Worm (Caenorhabditis elegans): ENCODE results near the gene B0410.3.

B0410.3 gene

DNA sequence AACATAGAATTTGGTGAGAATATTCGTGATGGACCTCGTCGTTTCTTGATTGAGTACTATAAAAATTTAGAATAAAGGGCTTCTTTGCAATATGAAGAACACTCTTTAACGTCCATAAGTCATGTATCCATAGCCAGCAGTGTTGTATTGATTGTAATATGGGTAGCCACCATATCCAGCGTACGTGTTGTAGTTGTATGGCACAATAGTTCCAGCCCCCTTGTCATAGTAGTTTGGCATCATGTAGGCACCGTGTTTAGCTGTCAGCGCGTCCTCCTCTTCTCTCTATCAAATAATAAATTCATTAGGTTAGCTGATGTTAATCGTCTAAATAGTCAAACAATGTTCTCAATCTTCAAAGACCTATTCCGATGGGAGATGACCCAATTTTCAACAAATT lies 18.0 kb downstream of the B0410.3 start:
- peak; percentile 51 for TF ChIP-seq nhr-23 (tag; optimal IDR thresholded peaks at IDR 0.05)
- no peak for TF ChIP-seq nfya-1 (tag; optimal IDR thresholded peaks at IDR 0.05; ENCODE audit: insufficient read depth)
- TF ChIP-seq nhr-28 (tag; optimal IDR thresholded peaks at IDR 0.05) = no peak

DNA sequence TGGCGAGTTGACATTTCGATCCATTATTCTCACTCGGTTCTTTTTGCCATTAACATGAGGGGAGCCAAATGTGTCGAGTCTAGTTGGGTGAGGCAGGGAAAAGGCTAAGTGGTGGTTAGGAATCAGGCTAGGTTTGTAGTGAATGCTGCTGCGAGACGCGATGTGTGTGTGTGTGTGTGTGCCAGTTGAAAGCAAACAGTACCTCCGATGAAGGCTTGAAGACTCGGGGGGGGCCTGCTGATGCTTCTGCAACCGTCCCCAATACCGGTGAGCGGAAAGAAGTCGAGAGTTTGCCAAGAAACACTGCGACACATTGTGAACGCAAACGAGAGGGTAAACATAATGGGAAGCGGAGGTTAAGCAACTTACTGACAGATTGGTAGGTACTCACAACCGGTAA lies 20.3 kb downstream of the B0410.3 start, which contains the start of gene F53B3.3:
TSS of gene F53B3.3 (minus strand) at position 101 of the 400 bp plus-strand sequence.
- peak; percentile 43 for TF ChIP-seq pha-4 (tag; optimal IDR thresholded peaks at IDR 0.05)
- TF ChIP-seq nhr-77 (tag; optimal IDR thresholded peaks at IDR 0.05) = no peak

DNA sequence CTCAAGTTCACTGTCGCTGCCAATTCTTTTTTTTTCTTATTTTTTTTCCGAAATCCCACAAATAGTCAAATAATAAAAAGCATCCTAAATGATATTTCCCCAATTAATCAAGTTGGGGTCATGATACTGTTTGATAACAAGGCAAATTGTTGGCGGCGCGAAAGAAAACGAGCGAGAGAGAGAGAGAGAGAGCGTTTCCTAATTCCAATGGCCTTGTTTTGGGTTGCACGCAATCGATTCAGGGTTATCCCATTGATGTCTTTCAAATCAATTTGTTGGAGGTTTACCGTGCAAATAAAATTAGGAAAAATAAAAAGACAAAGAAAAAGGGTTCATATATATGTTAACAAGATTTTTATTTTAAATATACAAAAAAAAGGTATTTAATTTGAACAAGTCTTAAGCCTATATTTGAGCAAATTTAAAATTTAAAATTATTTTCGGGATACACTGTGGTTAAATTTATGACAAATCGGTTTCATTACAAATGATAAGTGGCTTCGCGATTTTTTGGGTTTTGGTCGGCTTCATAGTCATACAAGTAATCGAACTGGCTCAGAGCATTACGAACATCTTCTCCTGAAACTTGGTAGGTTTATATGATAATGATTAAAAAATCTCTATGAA lies 25.6 kb downstream of the B0410.3 start:
- TF ChIP-seq zag-1 (tag; optimal IDR thresholded peaks at IDR 0.05) (no peak), lin-39 (tag; optimal IDR thresholded peaks at IDR 0.05) (no peak), pqm-1 (tag; optimal IDR thresholded peaks at IDR 0.05) (no peak), snpc-4 (tag; optimal IDR thresholded peaks at IDR 0.05) (no peak), elt-3 (tag; optimal IDR thresholded peaks at IDR 0.05) (peak in 1 of 3 experiments; percentile 74), ama-1 (optimal IDR thresholded peaks at IDR 0.05) (peak; percentile 59), R02D3.7 (tag; optimal IDR thresholded peaks at IDR 0.05) (no peak), daf-12 (tag; optimal IDR thresholded peaks at IDR 0.05) (no peak), ceh-28 (tag; optimal IDR thresholded peaks at IDR 0.05) (peak; percentile 13), nhr-237 (tag; optimal IDR thresholded peaks at IDR 0.05) (no peak), elt-2 (tag; optimal IDR thresholded peaks at IDR 0.05) (no peak), tbx-2 (tag; optimal IDR thresholded peaks at IDR 0.05) (peak; percentile 49), ztf-4 (tag; optimal IDR thresholded peaks at IDR 0.05) (no peak), nhr-25 (tag; optimal IDR thresholded peaks at IDR 0.05) (peak; percentile 48), nhr-28 (tag; optimal IDR thresholded peaks at IDR 0.05) (no peak), unc-62 (GFP tag; optimal IDR thresholded peaks at IDR 0.05) (no peak), ceh-16 (tag; optimal IDR thresholded peaks at IDR 0.05) (no peak), nhr-23 (tag; optimal IDR thresholded peaks at IDR 0.05) (no peak), ceh-9 (tag; optimal IDR thresholded peaks at IDR 0.05) (no peak), nhr-43 (tag; optimal IDR thresholded peaks at IDR 0.05; ENCODE audit: poor library complexity, severe bottlenecking) (peak; percentile 56), skn-1 (tag; optimal IDR thresholded peaks at IDR 0.05) (no peak), lsy-12 (tag; optimal IDR thresholded peaks at IDR 0.05) (no peak), nhr-77 (tag; optimal IDR thresholded peaks at IDR 0.05) (no peak), jun-1 (tag; optimal IDR thresholded peaks at IDR 0.05) (no peak)

DNA sequence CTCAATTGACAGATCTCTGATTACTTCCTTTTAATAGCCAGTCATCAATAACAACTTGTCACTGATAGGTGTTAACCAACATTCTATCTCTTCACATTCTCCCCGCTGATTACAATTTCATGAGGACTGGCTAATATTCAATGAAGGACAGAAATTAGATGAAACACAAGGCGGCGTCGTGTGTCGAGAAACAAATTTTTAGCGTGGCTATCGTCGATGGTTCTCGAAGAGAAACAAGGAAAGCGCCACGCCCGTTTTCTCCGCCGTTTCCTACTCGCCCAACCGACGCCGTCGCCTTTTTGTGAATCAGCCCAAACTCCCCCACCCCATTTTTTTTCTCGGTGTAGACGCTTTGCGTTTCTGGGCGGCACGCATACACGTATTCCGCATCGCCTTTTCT lies 27.3 kb downstream of the B0410.3 start, which contains the start of gene F53B3.6:
TSS of gene F53B3.6 (plus strand) at position 284 of the 400 bp plus-strand sequence.
- TF ChIP-seq nhr-23 (tag; optimal IDR thresholded peaks at IDR 0.05) = peak; percentile 13
- TF ChIP-seq nhr-43 (tag; optimal IDR thresholded peaks at IDR 0.05; ENCODE audit: poor library complexity, severe bottlenecking) = peak; percentile 44
- peak; percentile 36 for TF ChIP-seq nhr-25 (tag; optimal IDR thresholded peaks at IDR 0.05)
- no peak for TF ChIP-seq skn-1 (tag; optimal IDR thresholded peaks at IDR 0.05)

DNA sequence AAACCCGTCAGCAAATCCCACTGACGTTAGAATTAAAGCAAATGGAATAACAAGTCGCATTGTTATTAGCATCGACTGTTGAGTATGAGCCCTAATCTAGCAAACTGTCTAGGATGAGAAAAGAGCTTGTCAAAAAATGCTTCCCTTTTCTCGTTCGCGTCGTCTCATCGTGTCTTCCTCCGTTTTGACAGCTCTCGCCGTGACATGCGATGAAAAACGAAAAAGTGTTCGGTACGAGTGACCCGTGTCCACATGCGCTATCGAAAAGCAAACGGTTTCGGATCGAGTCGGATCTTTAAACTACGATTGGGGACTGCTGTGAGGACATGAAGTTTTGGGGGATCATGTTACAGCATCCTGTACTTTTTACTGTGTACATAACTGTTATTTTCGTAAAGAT lies 28.9 kb downstream of the B0410.3 start, which contains the start of gene comt-1:
TSS of gene comt-1 (minus strand) at position 101 of the 400 bp plus-strand sequence.
- TF ChIP-seq elt-2 (tag; optimal IDR thresholded peaks at IDR 0.05) = no peak
- no peak for TF ChIP-seq zag-1 (tag; optimal IDR thresholded peaks at IDR 0.05)
- TF ChIP-seq nhr-67 (tag; optimal IDR thresholded peaks at IDR 0.05) = no peak
- TF ChIP-seq R02D3.7 (tag; optimal IDR thresholded peaks at IDR 0.05) = no peak
- no peak for TF ChIP-seq eor-1 (tag; optimal IDR thresholded peaks at IDR 0.05)
- TF ChIP-seq pqm-1 (tag; optimal IDR thresholded peaks at IDR 0.05) = no peak
- TF ChIP-seq nhr-77 (tag; optimal IDR thresholded peaks at IDR 0.05) = no peak
- TF ChIP-seq mdl-1 (tag; optimal IDR thresholded peaks at IDR 0.05) = no peak
- no peak for TF ChIP-seq ztf-11 (tag; optimal IDR thresholded peaks at IDR 0.05)
- no peak for TF ChIP-seq unc-62 (GFP tag; optimal IDR thresholded peaks at IDR 0.05)

DNA sequence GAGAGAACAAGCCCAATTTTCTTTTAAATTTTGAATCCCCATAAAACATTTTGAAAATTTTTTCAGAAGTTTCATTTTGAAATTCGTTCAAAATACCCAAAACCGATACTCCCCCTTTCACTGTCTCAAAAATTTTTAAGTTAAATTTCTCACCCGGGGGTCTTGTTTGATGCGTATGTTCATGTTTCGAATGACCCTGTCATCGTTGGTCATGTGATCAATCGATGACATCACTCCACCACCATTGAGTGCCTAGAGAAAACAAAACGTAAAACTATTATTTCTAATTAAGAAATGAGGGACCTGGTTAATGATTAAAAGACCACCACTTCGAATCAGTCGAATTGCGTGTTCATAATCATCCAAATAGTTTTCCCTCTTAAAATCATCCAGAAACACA lies 32.9 kb downstream of the B0410.3 start:
- TF ChIP-seq nfya-1 (tag; optimal IDR thresholded peaks at IDR 0.05; ENCODE audit: insufficient read depth) (peak; percentile 22), ceh-82 (tag; optimal IDR thresholded peaks at IDR 0.05) (no peak), nhr-67 (tag; optimal IDR thresholded peaks at IDR 0.05) (no peak), hmg-11 (tag; optimal IDR thresholded peaks at IDR 0.05) (no peak), aly-2 (tag; optimal IDR thresholded peaks at IDR 0.05) (no peak), tbx-2 (tag; optimal IDR thresholded peaks at IDR 0.05) (no peak), elt-2 (tag; optimal IDR thresholded peaks at IDR 0.05) (no peak), egl-5 (tag; optimal IDR thresholded peaks at IDR 0.05) (no peak), ceh-28 (tag; optimal IDR thresholded peaks at IDR 0.05) (no peak), nhr-77 (tag; optimal IDR thresholded peaks at IDR 0.05) (no peak), ztf-11 (tag; optimal IDR thresholded peaks at IDR 0.05) (no peak), nhr-237 (tag; optimal IDR thresholded peaks at IDR 0.05) (no peak), nhr-12 (tag; optimal IDR thresholded peaks at IDR 0.05) (no peak), unc-39 (tag; optimal IDR thresholded peaks at IDR 0.05) (no peak), sea-2 (GFP tag; optimal IDR thresholded peaks at IDR 0.05) (no peak), nhr-43 (tag; optimal IDR thresholded peaks at IDR 0.05; ENCODE audit: poor library complexity, severe bottlenecking) (peak; percentile 23), jun-1 (tag; optimal IDR thresholded peaks at IDR 0.05) (no peak), pqm-1 (tag; optimal IDR thresholded peaks at IDR 0.05) (no peak), mml-1 (tag; optimal IDR thresholded peaks at IDR 0.05) (no peak), unc-62 (GFP tag; optimal IDR thresholded peaks at IDR 0.05) (no peak), nhr-25 (tag; optimal IDR thresholded peaks at IDR 0.05) (peak; percentile 77), nhr-23 (tag; optimal IDR thresholded peaks at IDR 0.05) (peak; percentile 71), lsy-12 (tag; optimal IDR thresholded peaks at IDR 0.05) (no peak), fos-1 (tag; optimal IDR thresholded peaks at IDR 0.05) (no peak)
